Fruit fly (Drosophila melanogaster) whole organism, embryonic: ENCODE data around the gene CG16736.
A peak's percentile ranks its signal among the peaks of the same experiment; 100 is the strongest.

Experiments used
- CG11398 ChIP-seq: fragments of 200-800 bp; sonication (Bioruptor generic); optimal IDR thresholded peaks from 2 replicates; lab custom pipeline; 2016; ENCODE audit warnings: missing biosample characterization, missing genetic modification characterization
- CG11504 ChIP-seq: fragments of 200-800 bp; sonication (Bioruptor generic); optimal IDR thresholded peaks from 3 replicates; lab custom pipeline; 2019; ENCODE audit warnings: missing biosample characterization, mild to moderate bottlenecking, missing genetic modification characterization, moderate library complexity
- CG1603 ChIP-seq: fragments of 200-800 bp; sonication (Bioruptor generic); optimal IDR thresholded peaks from 2 replicates; lab custom pipeline; 2019; ENCODE audit warnings: missing biosample characterization, mild to moderate bottlenecking, missing genetic modification characterization, moderate library complexity
- CG17328 ChIP-seq: fragments of 200-800 bp; sonication (Bioruptor generic); IDR thresholded peaks from 2 replicates; pipeline ENCODE4 v1.3.6; 2022; ENCODE audit warnings: missing biosample characterization, missing genetic modification characterization
- CG18011 ChIP-seq: fragments of 200-800 bp; sonication (Bioruptor generic); optimal IDR thresholded peaks from 2 replicates; lab custom pipeline; 2017; ENCODE audit warnings: missing biosample characterization, missing genetic modification characterization, mild to moderate bottlenecking, moderate library complexity, missing genotype
- CG33557 ChIP-seq: fragments of 200-800 bp; sonication (Bioruptor generic); optimal IDR thresholded peaks from 2 replicates; lab custom pipeline; 2019; ENCODE audit warnings: missing biosample characterization, mild to moderate bottlenecking, missing genetic modification characterization, moderate library complexity
- CG7839 ChIP-seq: fragments of 200-800 bp; sonication (Bioruptor generic); optimal IDR thresholded peaks from 3 replicates; lab custom pipeline; 2018; ENCODE audit warnings: missing biosample characterization, mild to moderate bottlenecking, missing genetic modification characterization, moderate library complexity
- Doc2 ChIP-seq: fragments of 200-800 bp; sonication (Bioruptor generic); IDR thresholded peaks from 2 replicates; pipeline ENCODE4 v1.3.6; 2022; ENCODE audit warnings: missing biosample characterization, missing genetic modification characterization
- Eip74EF ChIP-seq, 2 experiments: fragments of 200-800 bp in 1 of 2; fragments of >200 bp in 1 of 2; sonication (Bioruptor generic) in 1 of 2; optimal IDR thresholded peaks; 2 replicates each; lab custom pipeline; 2017 to 2019; ENCODE audit warnings: missing biosample characterization in 2 of 2, missing genetic modification characterization in 2 of 2, mild to moderate bottlenecking in 1 of 2, moderate library complexity in 1 of 2
- Hr78 ChIP-seq, 2 experiments: fragments of 200-800 bp in 1 of 2; fragments of >200 bp in 1 of 2; sonication (Bioruptor generic) in 1 of 2; optimal IDR thresholded peaks; 2 replicates each; lab custom pipeline; 2017 to 2019; ENCODE audit warnings: missing biosample characterization in 2 of 2, missing genetic modification characterization in 2 of 2, mild to moderate bottlenecking in 1 of 2, moderate library complexity in 1 of 2
- Mad ChIP-seq: fragments of 200-800 bp; sonication (Bioruptor generic); optimal IDR thresholded peaks from 2 replicates; lab custom pipeline; 2016; ENCODE audit warnings: missing biosample characterization, missing genetic modification characterization
- ara ChIP-seq: fragments of 200-800 bp; sonication (Bioruptor generic); IDR thresholded peaks from 2 replicates; pipeline ENCODE4 v1.3.6; 2022; ENCODE audit warnings: missing biosample characterization, missing genetic modification characterization
- disco-r ChIP-seq: fragments of 200-800 bp; sonication (Bioruptor generic); optimal IDR thresholded peaks from 2 replicates; lab custom pipeline; 2016; ENCODE audit warnings: missing biosample characterization, missing genetic modification characterization
- dmrt11E ChIP-seq: fragments of 200-800 bp; sonication (Bioruptor generic); optimal IDR thresholded peaks from 3 replicates; lab custom pipeline; 2018; ENCODE audit warnings: missing biosample characterization, mild to moderate bottlenecking, missing genetic modification characterization, moderate library complexity
- grau ChIP-seq: fragments of 200-800 bp; optimal IDR thresholded peaks from 3 replicates; lab custom pipeline; 2019; ENCODE audit warnings: missing biosample characterization, mild to moderate bottlenecking, missing genetic modification characterization, moderate library complexity
- kah ChIP-seq: fragments of 200-800 bp; sonication (Bioruptor generic); optimal IDR thresholded peaks from 2 replicates; lab custom pipeline; 2018; ENCODE audit warnings: missing biosample characterization, mild to moderate bottlenecking, missing genetic modification characterization

CG16736 gene

DNA sequence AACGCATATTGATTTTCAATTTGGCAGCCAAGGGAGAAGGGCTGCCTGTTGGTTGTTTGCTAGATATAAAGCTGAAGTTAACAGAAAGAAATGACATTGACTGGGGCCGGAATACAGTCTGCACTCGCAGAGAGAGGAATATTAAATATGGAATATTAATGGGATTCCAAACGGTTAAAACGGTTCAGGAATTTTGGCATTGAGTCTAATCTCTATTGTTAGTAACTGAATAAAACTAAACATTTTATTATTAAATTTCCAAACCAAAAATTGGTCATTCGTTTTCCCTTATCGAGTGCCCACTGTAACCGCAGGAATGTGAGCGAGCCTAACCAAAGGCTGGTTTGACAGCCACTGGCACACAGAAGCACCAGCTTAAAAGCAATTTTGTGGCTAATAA, 44.5 kb downstream of the CG16736 start (continued):
- no peak for TF ChIP-seq Eip74EF (GFP tag; optimal IDR thresholded peaks at IDR 0.05; lab: Kevin White, UChicago)
- peak; percentile 19 for TF ChIP-seq CG1603
- no peak for TF ChIP-seq CG33557
- no peak for TF ChIP-seq kah (GFP tag; lab: Kevin White, UChicago)
- TF ChIP-seq dmrt11E (tag; lab: Kevin White, UChicago), result peak; percentile 5
- no peak for TF ChIP-seq CG11398 (GFP tag; lab: Kevin White, UChicago)
- TF ChIP-seq CG17328 (GFP tag; lab: Robert Waterston, UW), result no peak
- TF ChIP-seq Doc2 (GFP tag; lab: Robert Waterston, UW), result no peak
- peak; percentile 73 for TF ChIP-seq grau (tag; lab: Kevin White, UChicago)
- TF ChIP-seq ara (GFP tag; lab: Robert Waterston, UW), result peak; percentile 37; the same call in 1 of the 2 replicates
- TF ChIP-seq Mad, result no peak
- peak; percentile 3 for TF ChIP-seq CG7839 (tag; lab: Kevin White, UChicago)
- TF ChIP-seq Hr78 (GFP tag; optimal IDR thresholded peaks at IDR 0.05; lab: Kevin White, UChicago), result no peak
- TF ChIP-seq CG11504 (tag; lab: Kevin White, UChicago), result peak; percentile 31
- TF ChIP-seq CG18011 (GFP tag; lab: Kevin White, UChicago), result no peak
- no peak for TF ChIP-seq disco-r (GFP tag; lab: Kevin White, UChicago)
